Fruit fly (Drosophila melanogaster) whole organism, pupa: Measurements from ENCODE around the gene CG42553.

Experiments
- CG12605 ChIP-seq: fragments of 200-800 bp; sonication (Bioruptor generic); IDR thresholded peaks from 2 replicates; pipeline ENCODE4 v1.3.6; 2022; ENCODE audit warnings: missing biosample characterization, missing genetic modification characterization
- CG14655 ChIP-seq: fragments of 200-800 bp; sonication (Bioruptor generic); optimal IDR thresholded peaks from 3 replicates; lab custom pipeline; 2017; ENCODE audit warnings: mild to moderate bottlenecking, missing biosample characterization, missing genetic modification reagents, missing genetic modification characterization
- CG17806 ChIP-seq: fragments of 200-800 bp; sonication (Bioruptor generic); optimal IDR thresholded peaks from 2 replicates; lab custom pipeline; 2018; ENCODE audit warnings: missing biosample characterization, mild to moderate bottlenecking, missing genetic modification characterization, moderate library complexity
- CG8301 ChIP-seq: fragments of 200-800 bp; sonication (Bioruptor generic); optimal IDR thresholded peaks from 2 replicates; lab custom pipeline; 2018; ENCODE audit warnings: missing biosample characterization, mild to moderate bottlenecking, missing genetic modification characterization
- D1 ChIP-seq: fragments of 200-800 bp; sonication (Bioruptor generic); optimal IDR thresholded peaks from 2 replicates; lab custom pipeline; 2018; ENCODE audit warnings: missing biosample characterization, mild to moderate bottlenecking, missing genetic modification characterization, moderate library complexity
- EcR ChIP-seq: fragments of 200-800 bp; sonication (Bioruptor generic); optimal IDR thresholded peaks from 3 replicates; lab custom pipeline; 2019; ENCODE audit warnings: missing biosample characterization, missing genetic modification characterization, mild to moderate bottlenecking, moderate library complexity, missing genetic modification reagents

dm6 chr3L:835455-836034, 1.7 kb downstream of the CG42553 start, which contains the start of gene CG42554:
- TF ChIP-seq D1 (tag; lab: Kevin White, UChicago) (no peak), CG14655 (no peak), CG8301 (tag; lab: Kevin White, UChicago) (no peak), CG17806 (no peak), EcR (GFP tag; lab: Kevin White, UChicago) (no peak), CG12605 (GFP tag; lab: Robert Waterston, UW) (no peak)
